Worm (Caenorhabditis elegans) whole organism, L4 larva: ENCODE measurements around the gene Y60A3A.23.
A peak's percentile ranks its signal among the peaks of the same experiment; 100 is the strongest.

Source experiments
- D1046.2 ChIP-seq: fragments of 200-800 bp; sonication (Bioruptor generic); IDR thresholded peaks from 2 replicates; pipeline ENCODE4 v1.3.6; 2022; ENCODE audit warnings: missing genetic modification characterization, missing compliant biosample characterization
- F44E2.7 ChIP-seq: fragments of 200-800 bp; sonication (Bioruptor generic); IDR thresholded peaks from 2 replicates; pipeline ENCODE4 v2.1.2; 2022; ENCODE audit warnings: missing genetic modification characterization, missing compliant biosample characterization
- F49E8.2 ChIP-seq: sonication (generic microtip); optimal IDR thresholded peaks from 2 replicates; lab custom pipeline; 2016; ENCODE audit warnings: missing compliant biosample characterization, mild to moderate bottlenecking, missing genetic modification characterization, borderline replicate concordance
- T26A8.4 ChIP-seq: fragments of 200-800 bp; sonication (Bioruptor generic); IDR thresholded peaks from 2 replicates; pipeline ENCODE4 v1.3.6; 2022; ENCODE audit warnings: missing genetic modification characterization, missing compliant biosample characterization
- Y48G9A.11 ChIP-seq: fragments of 200-800 bp; sonication (Bioruptor generic); IDR thresholded peaks from 2 replicates; pipeline ENCODE4 v1.3.6; 2022; ENCODE audit warnings: missing genetic modification reagents, missing genetic modification characterization, missing compliant biosample characterization
- ZK546.5 ChIP-seq, 2 experiments: sonication (generic microtip); optimal IDR thresholded peaks; 2 replicates each; lab custom pipeline; 2017; ENCODE audit warnings: missing biosample characterization in 2 of 2, missing genetic modification characterization in 2 of 2
- aly-2 ChIP-seq: sonication (generic microtip); optimal IDR thresholded peaks from 2 replicates; lab custom pipeline; 2018; ENCODE audit warnings: missing biosample characterization, missing genetic modification characterization
- ama-1 ChIP-seq: fragments of 150-350 bp; optimal IDR thresholded peaks from 2 replicates; lab custom pipeline; 2014; ENCODE audit warnings: inconsistent platforms, mixed read lengths
- attf-4 ChIP-seq: sonication (generic microtip); optimal IDR thresholded peaks from 3 replicates; lab custom pipeline; 2017; ENCODE audit warnings: missing biosample characterization, missing genetic modification characterization
- ceh-20 ChIP-seq: fragments of 200-800 bp; sonication (Bioruptor generic); IDR thresholded peaks from 2 replicates; pipeline ENCODE4 v1.3.6; 2022; ENCODE audit warnings: missing genetic modification reagents, missing genetic modification characterization, missing compliant biosample characterization
- ceh-44 ChIP-seq: fragments of 200-800 bp; sonication (Bioruptor generic); IDR thresholded peaks from 2 replicates; pipeline ENCODE4 v1.3.6; 2022; ENCODE audit warnings: missing genetic modification reagents, missing genetic modification characterization, missing compliant biosample characterization
- ceh-62 ChIP-seq: sonication (generic microtip); optimal IDR thresholded peaks from 2 replicates; lab custom pipeline; 2017; ENCODE audit warnings: missing biosample characterization, missing genetic modification characterization
- ceh-82 ChIP-seq: sonication (generic microtip); optimal IDR thresholded peaks from 2 replicates; lab custom pipeline; 2017; ENCODE audit warnings: missing biosample characterization, missing genetic modification characterization
- ctbp-1 ChIP-seq: fragments of 200-800 bp; sonication (Bioruptor generic); IDR thresholded peaks from 2 replicates; pipeline ENCODE4 v1.3.6; 2022; ENCODE audit warnings: missing genetic modification reagents, missing genetic modification characterization, missing compliant biosample characterization
- daf-8 ChIP-seq: fragments of 200-800 bp; sonication (Bioruptor generic); IDR thresholded peaks from 2 replicates; pipeline ENCODE4 v1.3.6; 2022; ENCODE audit warnings: missing genetic modification characterization, missing compliant biosample characterization
- dmd-6 ChIP-seq: fragments of 200-800 bp; sonication (Bioruptor generic); IDR thresholded peaks from 2 replicates; pipeline ENCODE4 v1.3.6; 2022; ENCODE audit warnings: missing genetic modification reagents, missing genetic modification characterization, missing compliant biosample characterization
- dpl-1 ChIP-seq: fragments of 150-350 bp; optimal IDR thresholded peaks from 2 replicates; lab custom pipeline; 2014; ENCODE audit warnings: missing biosample characterization, missing genetic modification reagents, missing genetic modification characterization
- duxl-1 ChIP-seq: sonication (generic microtip); optimal IDR thresholded peaks from 2 replicates; lab custom pipeline; 2016; ENCODE audit warnings: mild to moderate bottlenecking, missing genetic modification characterization, moderate library complexity, missing compliant biosample characterization; ENCODE audit not compliant: poor library complexity
- dve-1 ChIP-seq: sonication (generic microtip); optimal IDR thresholded peaks from 2 replicates; lab custom pipeline; 2017; ENCODE audit warnings: antibody characterized with exemption, mild to moderate bottlenecking, missing genetic modification characterization, missing compliant biosample characterization; ENCODE audit not compliant: insufficient read depth
- egl-27 ChIP-seq: sonication (generic microtip); optimal IDR thresholded peaks from 3 replicates; lab custom pipeline; 2017; ENCODE audit warnings: missing biosample characterization, missing genetic modification reagents, missing genetic modification characterization
- fkh-10 ChIP-seq: fragments of 150-350 bp; optimal IDR thresholded peaks from 2 replicates; lab custom pipeline; 2014; ENCODE audit warnings: missing biosample characterization, missing genetic modification reagents, missing genetic modification characterization
- fos-1 ChIP-seq: fragments of 150-350 bp; optimal IDR thresholded peaks from 2 replicates; lab custom pipeline; 2014; ENCODE audit warnings: missing biosample characterization, missing genetic modification characterization
- hlh-11 ChIP-seq: fragments of 200-800 bp; sonication (Bioruptor generic); optimal IDR thresholded peaks from 2 replicates; lab custom pipeline; 2018; ENCODE audit warnings: mild to moderate bottlenecking, missing genetic modification characterization, missing compliant biosample characterization
- hlh-30 ChIP-seq: sonication (generic microtip); optimal IDR thresholded peaks from 2 replicates; lab custom pipeline; 2017; ENCODE audit warnings: antibody characterized with exemption, mild to moderate bottlenecking, missing genetic modification characterization, missing compliant biosample characterization; ENCODE audit not compliant: insufficient read depth
- hmg-1.1 ChIP-seq: fragments of 200-800 bp; sonication (Bioruptor generic); IDR thresholded peaks from 2 replicates; pipeline ENCODE4 v1.3.6; 2022; ENCODE audit warnings: missing genetic modification reagents, missing genetic modification characterization, missing compliant biosample characterization
- jun-1 ChIP-seq: fragments of 150-350 bp; optimal IDR thresholded peaks from 2 replicates; lab custom pipeline; 2014; ENCODE audit warnings: missing biosample characterization, missing genetic modification reagents, missing genetic modification characterization
- lin-38 ChIP-seq: fragments of 200-800 bp; sonication (Bioruptor generic); IDR thresholded peaks from 2 replicates; pipeline ENCODE4 v1.3.6; 2022; ENCODE audit warnings: missing genetic modification reagents, missing genetic modification characterization, missing compliant biosample characterization
- lin-39 ChIP-seq: fragments of 150-350 bp; optimal IDR thresholded peaks from 2 replicates; lab custom pipeline; 2014; ENCODE audit warnings: missing biosample characterization, missing genetic modification reagents, missing genetic modification characterization
- lsy-2 ChIP-seq, 2 experiments: fragments of 150-350 bp in 1 of 2; sonication (generic microtip) in 1 of 2; optimal IDR thresholded peaks; 2 replicates each; lab custom pipeline; 2014 to 2017; ENCODE audit warnings: missing biosample characterization in 2 of 2, missing genetic modification characterization in 2 of 2
- madf-5 ChIP-seq, 2 experiments: fragments of 200-800 bp; sonication (Bioruptor generic); IDR thresholded peaks; 2 replicates each; pipeline ENCODE4 v1.3.6; 2022; ENCODE audit warnings: missing compliant biosample characterization in 2 of 2, missing genetic modification characterization in 2 of 2
- mdl-1 ChIP-seq, 2 experiments: fragments of 150-350 bp in 1 of 2; sonication (generic microtip) in 1 of 2; optimal IDR thresholded peaks; 2 replicates each; lab custom pipeline; 2014 to 2017; ENCODE audit warnings: missing biosample characterization in 2 of 2, missing genetic modification characterization in 2 of 2
- mdt-29 ChIP-seq: fragments of 200-800 bp; sonication (Bioruptor generic); IDR thresholded peaks from 2 replicates; pipeline ENCODE4 v1.3.6; 2022; ENCODE audit warnings: missing genetic modification reagents, missing genetic modification characterization, missing compliant biosample characterization
- mep-1 ChIP-seq: fragments of 150-350 bp; sonication (generic microtip); optimal IDR thresholded peaks from 3 replicates; lab custom pipeline; 2014; ENCODE audit warnings: missing biosample characterization, missing genetic modification characterization
- mxl-2 ChIP-seq: fragments of 200-800 bp; sonication (Bioruptor generic); conservative IDR thresholded peaks from 2 replicates; pipeline ENCODE4 v1.3.6; 2022; ENCODE audit warnings: missing genetic modification reagents, missing genetic modification characterization, missing compliant biosample characterization
- nhr-10 ChIP-seq: fragments of 150-350 bp; optimal IDR thresholded peaks from 2 replicates; lab custom pipeline; 2014; ENCODE audit warnings: missing biosample characterization, missing genetic modification characterization
- nhr-11 ChIP-seq: fragments of 150-350 bp; optimal IDR thresholded peaks from 2 replicates; lab custom pipeline; 2014; ENCODE audit warnings: missing biosample characterization, missing genetic modification characterization
- nhr-111 ChIP-seq: fragments of 200-800 bp; sonication (Bioruptor generic); optimal IDR thresholded peaks from 2 replicates; lab custom pipeline; 2018; ENCODE audit warnings: mild to moderate bottlenecking, missing genetic modification characterization, missing compliant biosample characterization
- nhr-237 ChIP-seq: sonication (generic microtip); optimal IDR thresholded peaks from 2 replicates; lab custom pipeline; 2017; ENCODE audit warnings: missing biosample characterization, missing genetic modification characterization
- nhr-25 ChIP-seq: sonication (generic microtip); optimal IDR thresholded peaks from 2 replicates; lab custom pipeline; 2017; ENCODE audit warnings: missing genetic modification characterization, mild to moderate bottlenecking, missing compliant biosample characterization, antibody characterized with exemption, moderate library complexity, borderline replicate concordance; ENCODE audit not compliant: insufficient read depth
- saeg-2 ChIP-seq: fragments of 200-800 bp; sonication (Bioruptor generic); IDR thresholded peaks from 2 replicates; pipeline ENCODE4 v1.3.6; 2022; ENCODE audit warnings: missing genetic modification reagents, missing genetic modification characterization, missing compliant biosample characterization
- sdz-12 ChIP-seq: fragments of 200-800 bp; sonication (Bioruptor generic); optimal IDR thresholded peaks from 2 replicates; lab custom pipeline; 2018; ENCODE audit warnings: mild to moderate bottlenecking, missing genetic modification characterization, missing compliant biosample characterization
- skn-1 ChIP-seq: fragments of 150-350 bp; optimal IDR thresholded peaks from 2 replicates; lab custom pipeline; 2014; ENCODE audit warnings: missing biosample characterization, missing genetic modification characterization
- spr-1 ChIP-seq: sonication (generic microtip); optimal IDR thresholded peaks from 2 replicates; lab custom pipeline; 2016; ENCODE audit warnings: mild to moderate bottlenecking, missing genetic modification characterization, missing compliant biosample characterization
- tra-1 ChIP-seq: fragments of 200-800 bp; sonication (Bioruptor generic); IDR thresholded peaks from 2 replicates; pipeline ENCODE4 v1.3.6; 2022; ENCODE audit warnings: missing genetic modification reagents, missing genetic modification characterization, missing compliant biosample characterization
- unc-130 ChIP-seq: sonication (generic microtip); optimal IDR thresholded peaks from 2 replicates; lab custom pipeline; 2016; ENCODE audit warnings: missing genetic modification reagents, missing genetic modification characterization, missing compliant biosample characterization
- unc-39 ChIP-seq: sonication (generic microtip); optimal IDR thresholded peaks from 2 replicates; lab custom pipeline; 2017; ENCODE audit warnings: missing biosample characterization, missing genetic modification characterization
- unc-62 ChIP-seq, 3 experiments: fragments of 150-350 bp in 1 of 3; sonication (generic microtip); optimal IDR thresholded peaks in 2 of 3; peaks in 1 of 3; 1 replicate in 1 of 3; 2 replicates in 2 of 3; lab custom pipeline; 2014 to 2017; ENCODE audit warnings: missing biosample characterization in 3 of 3, missing genetic modification characterization in 3 of 3, missing genetic modification reagents in 3 of 3, missing genotype in 1 of 3
- zag-1 ChIP-seq: fragments of 150-350 bp; optimal IDR thresholded peaks from 2 replicates; lab custom pipeline; 2014; ENCODE audit warnings: missing biosample characterization, missing genetic modification characterization
- zfp-2 ChIP-seq: sonication (generic microtip); optimal IDR thresholded peaks from 2 replicates; lab custom pipeline; 2016; ENCODE audit warnings: mild to moderate bottlenecking, missing genetic modification characterization, missing compliant biosample characterization
- zip-2 ChIP-seq: fragments of 150-350 bp; optimal IDR thresholded peaks from 2 replicates; lab custom pipeline; 2014; ENCODE audit warnings: missing biosample characterization, missing genetic modification characterization
- ztf-11 ChIP-seq: fragments of 150-350 bp; optimal IDR thresholded peaks from 2 replicates; lab custom pipeline; 2014; ENCODE audit warnings: missing biosample characterization, missing genetic modification characterization

Y60A3A.23 gene

DNA sequence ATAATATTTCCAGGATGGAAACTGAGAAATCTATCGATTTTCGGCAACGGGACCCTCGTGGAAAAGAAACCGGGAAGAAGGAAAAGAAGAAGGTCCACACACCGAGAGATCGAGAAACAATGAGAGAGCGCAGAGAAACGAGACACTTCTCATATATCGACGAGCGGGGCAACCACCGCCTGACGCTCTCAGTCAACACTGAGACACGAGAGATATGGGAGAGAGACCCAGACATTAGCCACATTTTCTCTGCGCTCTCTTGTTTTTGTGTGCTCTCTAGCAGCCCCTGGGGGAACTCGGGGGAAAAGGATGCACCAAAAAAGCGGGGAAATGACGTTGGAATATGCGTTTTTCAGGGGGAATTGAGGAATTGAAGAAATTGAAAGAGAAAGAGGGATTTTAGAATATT, 1.8 kb upstream of the Y60A3A.23 start (continued):
- TF ChIP-seq spr-1 (tag; lab: Kevin White, UChicago) (no peak), saeg-2 (GFP tag; lab: Robert Waterston, UW) (no peak), hlh-11 (peak; percentile 86), dpl-1 (GFP tag; lab: Kevin White, UChicago) (peak; percentile 46), lin-38 (0 out of 2 replicates have a peak, but pooled peaks have one; percentile 22), hlh-30 (tag; lab: Kevin White, UChicago) (peak; percentile 98), egl-27 (tag; lab: Kevin White, UChicago) (no peak), mdt-29 (0 out of 2 replicates have a peak, but pooled peaks have one; percentile 34), unc-39 (tag; lab: Kevin White, UChicago) (no peak), mxl-2 (GFP tag; lab: Robert Waterston, UW) (no peak), madf-5 (GFP tag; IDR thresholded peaks at IDR 0.05; lab: Robert Waterston, UW) (no peak), sdz-12 (GFP tag; lab: Kevin White, UChicago) (no peak), ceh-44 (GFP tag; lab: Robert Waterston, UW) (no peak), skn-1 (no peak), hmg-1.1 (GFP tag; lab: Robert Waterston, UW) (peak; percentile 91), ZK546.5 (tag; optimal IDR thresholded peaks at IDR 0.05; lab: Kevin White, UChicago) (peak in 1 of 2 experiments; percentile 29), fos-1 (tag; lab: Kevin White, UChicago) (no peak), unc-130 (GFP tag; lab: Kevin White, UChicago) (no peak), F49E8.2 (tag; lab: Kevin White, UChicago) (no peak), ceh-62 (no peak), D1046.2 (GFP tag; lab: Robert Waterston, UW) (no peak), ztf-11 (no peak), mdl-1 (tag; optimal IDR thresholded peaks at IDR 0.05; lab: Kevin White, UChicago) (peak; percentile 87 to 90), lsy-2 (tag; optimal IDR thresholded peaks at IDR 0.05; lab: Kevin White, UChicago) (peak in 1 of 2 experiments; percentile 73), nhr-25 (tag; lab: Kevin White, UChicago) (no peak), dmd-6 (GFP tag; lab: Robert Waterston, UW) (peak; percentile 73), zip-2 (tag; lab: Kevin White, UChicago) (no peak), zag-1 (tag; lab: Kevin White, UChicago) (no peak), ctbp-1 (GFP tag; lab: Robert Waterston, UW) (peak; percentile 77), lin-39 (no peak), zfp-2 (no peak), fkh-10 (peak; percentile 91), daf-8 (GFP tag; lab: Robert Waterston, UW) (no peak), duxl-1 (tag; lab: Kevin White, UChicago) (no peak), tra-1 (GFP tag; lab: Robert Waterston, UW) (peak; percentile 68; the same call in 1 of the 2 replicates), nhr-237 (tag; lab: Kevin White, UChicago) (no peak), aly-2 (no peak), jun-1 (tag; lab: Kevin White, UChicago) (no peak), nhr-11 (peak; percentile 72), Y48G9A.11 (no peak), ama-1 (lab: Kevin White, UChicago) (peak; percentile 3), mep-1 (tag; lab: Kevin White, UChicago) (peak; percentile 79), nhr-111 (no peak), unc-62 (GFP tag; optimal IDR thresholded peaks at IDR 0.05 in 1 of 2; lab: Kevin White, UChicago) (peak in 1 of 2 experiments; percentile 96), unc-62 (tag; optimal IDR thresholded peaks at IDR 0.05; lab: Kevin White, UChicago) (no peak), ceh-20 (peak; percentile 80), F44E2.7 (GFP tag; lab: Robert Waterston, UW) (no peak), T26A8.4 (GFP tag; lab: Robert Waterston, UW) (peak; percentile 56; the same call in 1 of the 2 replicates), nhr-10 (tag; lab: Kevin White, UChicago) (no peak), dve-1 (tag; lab: Kevin White, UChicago) (peak; percentile 87), ceh-82 (tag; lab: Kevin White, UChicago) (no peak), attf-4 (tag; lab: Kevin White, UChicago) (no peak)
